Worm (Caenorhabditis elegans) whole organism, late embryonic: ENCODE measurements around the gene C31B8.1.

Experiments
- che-1 ChIP-seq: sonication (generic microtip); optimal IDR thresholded peaks from 2 replicates; lab custom pipeline; 2016; ENCODE audit warnings: mild to moderate bottlenecking, missing genetic modification characterization, missing compliant biosample characterization
- madf-2 ChIP-seq: sonication (generic microtip); optimal IDR thresholded peaks from 2 replicates; lab custom pipeline; 2017; ENCODE audit warnings: missing genetic modification characterization, missing compliant biosample characterization
- nhr-232 ChIP-seq: sonication (generic microtip); optimal IDR thresholded peaks from 2 replicates; lab custom pipeline; 2016; ENCODE audit warnings: missing genetic modification characterization, missing compliant biosample characterization
- pha-4 ChIP-seq: fragments of 150-350 bp; optimal IDR thresholded peaks from 2 replicates; lab custom pipeline; 2018; ENCODE audit warnings: missing biosample characterization, missing genetic modification reagents, missing genetic modification characterization
- ttx-3 ChIP-seq: sonication (generic microtip); optimal IDR thresholded peaks from 2 replicates; lab custom pipeline; 2016; ENCODE audit warnings: missing genetic modification reagents, missing genetic modification characterization, missing compliant biosample characterization

DNA sequence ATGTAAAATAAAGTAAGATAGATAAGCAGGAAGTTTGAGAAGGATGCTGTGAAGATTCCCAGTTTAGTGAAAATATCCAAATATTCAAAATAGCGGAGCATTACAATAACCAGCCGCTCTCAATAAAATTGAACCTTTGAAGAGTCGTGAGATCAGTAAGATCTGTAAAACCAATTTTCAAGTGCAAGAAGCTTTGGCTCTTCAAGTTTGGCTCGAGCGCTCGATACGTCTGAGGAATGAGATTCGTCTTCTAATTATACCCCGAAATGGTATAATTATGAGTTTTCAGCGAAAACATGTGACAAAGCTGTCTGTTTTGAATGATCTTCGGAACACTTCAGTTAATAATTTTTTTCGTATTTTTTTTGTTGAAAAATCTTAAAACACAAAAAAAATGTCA is 31.5 kb upstream of the C31B8.1 start, which contains the start of gene str-46:
- no peak for TF ChIP-seq nhr-232 (tag; lab: Kevin White, UChicago)
- TF ChIP-seq pha-4 (tag; lab: Kevin White, UChicago): no peak
- no peak for TF ChIP-seq ttx-3 (tag; lab: Kevin White, UChicago)
- no peak for TF ChIP-seq che-1
- TF ChIP-seq madf-2 (tag; lab: Kevin White, UChicago): no peak
